Worm (Caenorhabditis elegans) whole organism, L3 larva: ENCODE measurements around the gene F56F11.4.

Experiments used
- elt-1 ChIP-seq: fragments of 150-350 bp; optimal IDR thresholded peaks from 2 replicates; lab custom pipeline; 2014; ENCODE audit warnings: missing biosample characterization, missing genetic modification characterization
- skn-1 ChIP-seq: fragments of 150-350 bp; optimal IDR thresholded peaks from 2 replicates; lab custom pipeline; 2014; ENCODE audit warnings: missing biosample characterization, missing genetic modification characterization

DNA sequence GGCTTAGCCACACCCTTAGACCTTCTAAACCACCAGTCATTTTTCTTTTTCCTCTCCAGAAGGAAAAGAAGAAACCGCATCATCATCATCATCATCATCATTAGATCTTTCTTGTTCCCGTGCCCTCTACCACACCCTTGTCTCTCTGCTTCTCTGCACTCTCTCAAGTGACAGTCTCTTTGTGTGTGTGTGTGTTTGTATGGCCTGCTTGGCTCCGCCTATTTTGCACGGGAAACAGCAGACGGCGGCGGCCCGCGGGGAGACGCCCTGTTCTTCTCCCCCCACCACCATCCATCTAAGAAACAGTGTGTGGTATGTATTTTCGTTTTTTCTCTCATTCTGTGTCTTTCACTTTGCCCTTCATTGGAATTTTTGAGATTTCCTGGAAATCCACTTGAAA, 15.8 kb downstream of the F56F11.4 start:
- TF ChIP-seq elt-1 (tag; lab: Kevin White, UChicago) = peak; percentile 25
- TF ChIP-seq skn-1 = peak; percentile 25
